Fruit fly (Drosophila melanogaster) whole organism, embryonic: ENCODE measurements around the gene stg.

Source experiments
- Atf3 ChIP-seq: fragments of 200-800 bp; sonication (Bioruptor generic); optimal IDR thresholded peaks from 3 replicates; lab custom pipeline; 2016; ENCODE audit warnings: missing biosample characterization, missing genetic modification characterization
- CG11085 ChIP-seq: fragments of 200-800 bp; sonication (Bioruptor generic); IDR thresholded peaks from 2 replicates; pipeline ENCODE4 v1.3.6; 2022; ENCODE audit warnings: missing biosample characterization, missing genetic modification characterization
- CG11456 ChIP-seq: fragments of 200-800 bp; sonication (Bioruptor generic); IDR thresholded peaks from 3 replicates; pipeline ENCODE4 v1.3.6; 2022; ENCODE audit warnings: missing biosample characterization, missing genetic modification characterization
- CG12155 ChIP-seq: fragments of 200-800 bp; sonication (Bioruptor generic); optimal IDR thresholded peaks from 3 replicates; lab custom pipeline; 2016; ENCODE audit warnings: missing biosample characterization, missing genetic modification characterization
- CG12391 ChIP-seq: fragments of 200-800 bp; sonication (Bioruptor generic); optimal IDR thresholded peaks from 3 replicates; lab custom pipeline; 2018; ENCODE audit warnings: missing biosample characterization, mild to moderate bottlenecking, missing genetic modification characterization, moderate library complexity
- CG14014 ChIP-seq: fragments of 200-800 bp; sonication (Bioruptor generic); IDR thresholded peaks from 2 replicates; pipeline ENCODE4 v1.3.6; 2022; ENCODE audit warnings: missing biosample characterization, missing genetic modification characterization
- CG15479 ChIP-seq: fragments of 200-800 bp; sonication (Bioruptor generic); optimal IDR thresholded peaks from 3 replicates; lab custom pipeline; 2019; ENCODE audit warnings: missing biosample characterization, mild to moderate bottlenecking, missing genetic modification characterization, moderate library complexity
- CG17829 ChIP-seq: fragments of 200-800 bp; optimal IDR thresholded peaks from 2 replicates; lab custom pipeline; 2019; ENCODE audit warnings: missing biosample characterization, mild to moderate bottlenecking, missing genetic modification characterization, moderate library complexity
- CG2120 ChIP-seq: fragments of 200-800 bp; sonication (Bioruptor generic); optimal IDR thresholded peaks from 3 replicates; lab custom pipeline; 2016; ENCODE audit warnings: missing biosample characterization, missing genetic modification characterization
- CG30020 ChIP-seq: fragments of 200-800 bp; optimal IDR thresholded peaks from 2 replicates; lab custom pipeline; 2019; ENCODE audit warnings: missing biosample characterization, mild to moderate bottlenecking, missing genetic modification characterization, moderate library complexity
- CG3847 ChIP-seq: fragments of 200-800 bp; sonication (Bioruptor generic); IDR thresholded peaks from 2 replicates; pipeline ENCODE4 v1.3.6; 2022; ENCODE audit warnings: missing biosample characterization, missing genetic modification characterization
- CG4730 ChIP-seq: fragments of 200-800 bp; sonication (Bioruptor generic); IDR thresholded peaks from 2 replicates; pipeline ENCODE4 v1.3.6; 2022; ENCODE audit warnings: missing biosample characterization, missing genetic modification characterization
- CG6765 ChIP-seq: fragments of 200-800 bp; sonication (Bioruptor generic); optimal IDR thresholded peaks from 3 replicates; lab custom pipeline; 2017; ENCODE audit warnings: missing biosample characterization, mild to moderate bottlenecking, missing genetic modification characterization
- CG7839 ChIP-seq: fragments of 200-800 bp; sonication (Bioruptor generic); optimal IDR thresholded peaks from 3 replicates; lab custom pipeline; 2018; ENCODE audit warnings: missing biosample characterization, mild to moderate bottlenecking, missing genetic modification characterization, moderate library complexity
- Hmr ChIP-seq: fragments of 200-800 bp; sonication (Bioruptor generic); optimal IDR thresholded peaks from 3 replicates; lab custom pipeline; 2017; ENCODE audit warnings: mild to moderate bottlenecking, missing biosample characterization, missing genetic modification reagents, missing genetic modification characterization
- Hmx ChIP-seq: fragments of 200-800 bp; sonication (Bioruptor generic); optimal IDR thresholded peaks from 2 replicates; lab custom pipeline; 2016; ENCODE audit warnings: missing biosample characterization, missing genetic modification characterization
- Hr78 ChIP-seq, 2 experiments: fragments of 200-800 bp in 1 of 2; fragments of >200 bp in 1 of 2; sonication (Bioruptor generic) in 1 of 2; optimal IDR thresholded peaks; 2 replicates each; lab custom pipeline; 2017 to 2019; ENCODE audit warnings: missing biosample characterization in 2 of 2, missing genetic modification characterization in 2 of 2, mild to moderate bottlenecking in 1 of 2, moderate library complexity in 1 of 2
- Kr ChIP-seq: fragments of 200-800 bp; sonication (Bioruptor generic); optimal IDR thresholded peaks from 2 replicates; lab custom pipeline; 2017; ENCODE audit warnings: missing biosample characterization, mild to moderate bottlenecking, missing genetic modification characterization
- Myb ChIP-seq: fragments of 200-800 bp; sonication (Bioruptor generic); optimal IDR thresholded peaks from 2 replicates; lab custom pipeline; 2016; ENCODE audit warnings: missing biosample characterization, missing genetic modification characterization
- Nf-YB ChIP-seq: fragments of 200-800 bp; sonication (Bioruptor generic); optimal IDR thresholded peaks from 3 replicates; lab custom pipeline; 2019; ENCODE audit warnings: missing biosample characterization, mild to moderate bottlenecking, missing genetic modification characterization, moderate library complexity
- Optix ChIP-seq: fragments of 200-800 bp; sonication (Bioruptor generic); IDR thresholded peaks from 3 replicates; pipeline ENCODE4 v1.3.6; 2022; ENCODE audit warnings: missing biosample characterization, missing genetic modification characterization
- al ChIP-seq: fragments of 200-800 bp; sonication (Bioruptor generic); IDR thresholded peaks from 2 replicates; pipeline ENCODE4 v1.3.6; 2022; ENCODE audit warnings: missing biosample characterization, missing genetic modification characterization
- aop ChIP-seq: fragments of 200-800 bp; sonication (Bioruptor generic); IDR thresholded peaks from 2 replicates; pipeline ENCODE4 v1.3.6; 2022; ENCODE audit warnings: missing biosample characterization, missing genetic modification characterization
- bbx ChIP-seq: fragments of 200-800 bp; sonication (Bioruptor generic); IDR thresholded peaks from 2 replicates; pipeline ENCODE4 v1.3.6; 2022; ENCODE audit warnings: missing biosample characterization, missing genetic modification characterization; ENCODE audit not compliant: partially characterized antibody
- cad ChIP-seq: fragments of >200 bp; optimal IDR thresholded peaks from 2 replicates; lab custom pipeline; 2017; ENCODE audit warnings: missing biosample characterization, missing genetic modification characterization
- chinmo ChIP-seq: fragments of 200-800 bp; sonication (Bioruptor generic); IDR thresholded peaks from 4 replicates; pipeline ENCODE4 v1.3.6; 2022; ENCODE audit warnings: missing biosample characterization, missing genetic modification characterization; ENCODE audit not compliant: partially characterized antibody
- chm ChIP-seq: fragments of 200-800 bp; sonication (Bioruptor generic); IDR thresholded peaks from 2 replicates; pipeline ENCODE4 v1.3.6; 2022; ENCODE audit warnings: missing biosample characterization, missing genetic modification characterization
- da ChIP-seq: fragments of 200-800 bp; sonication (Bioruptor generic); optimal IDR thresholded peaks from 2 replicates; lab custom pipeline; 2016; ENCODE audit warnings: missing biosample characterization, missing genetic modification characterization
- dm ChIP-seq: fragments of 200-800 bp; sonication (Bioruptor generic); optimal IDR thresholded peaks from 3 replicates; lab custom pipeline; 2016; ENCODE audit warnings: missing biosample characterization, missing genetic modification characterization
- dpn ChIP-seq, 2 experiments: fragments of 200-800 bp; sonication (Bioruptor generic); optimal IDR thresholded peaks; 3 replicates each; lab custom pipeline; 2016; ENCODE audit warnings: missing biosample characterization in 2 of 2, missing genetic modification characterization in 2 of 2
- eyg ChIP-seq: fragments of 200-800 bp; sonication (Bioruptor generic); optimal IDR thresholded peaks from 3 replicates; lab custom pipeline; 2016; ENCODE audit warnings: missing biosample characterization, missing genetic modification characterization
- fd64A ChIP-seq: fragments of 200-800 bp; sonication (Bioruptor generic); optimal IDR thresholded peaks from 3 replicates; lab custom pipeline; 2018; ENCODE audit warnings: missing biosample characterization, mild to moderate bottlenecking, missing genetic modification characterization
- ftz-f1 ChIP-seq: fragments of 200-800 bp; sonication (Bioruptor generic); optimal IDR thresholded peaks from 2 replicates; lab custom pipeline; 2016; ENCODE audit warnings: missing biosample characterization, missing genetic modification characterization
- fu2 ChIP-seq: fragments of 200-800 bp; sonication (Bioruptor generic); optimal IDR thresholded peaks from 2 replicates; lab custom pipeline; 2016; ENCODE audit warnings: missing biosample characterization, missing genetic modification characterization
- kay ChIP-seq: fragments of 200-800 bp; sonication (Bioruptor generic); optimal IDR thresholded peaks from 2 replicates; lab custom pipeline; 2016; ENCODE audit warnings: missing biosample characterization, missing genetic modification characterization
- knrl ChIP-seq: fragments of 200-800 bp; sonication (Bioruptor generic); IDR thresholded peaks from 3 replicates; pipeline ENCODE4 v1.3.6; 2022; ENCODE audit warnings: missing biosample characterization, missing genetic modification characterization; ENCODE audit not compliant: partially characterized antibody
- nerfin-1 ChIP-seq: fragments of 200-800 bp; sonication (Bioruptor generic); optimal IDR thresholded peaks from 3 replicates; lab custom pipeline; 2019; ENCODE audit warnings: missing biosample characterization, mild to moderate bottlenecking, missing genetic modification characterization, moderate library complexity
- nom ChIP-seq: fragments of 200-800 bp; sonication (Bioruptor generic); optimal IDR thresholded peaks from 2 replicates; lab custom pipeline; 2017; ENCODE audit warnings: missing biosample characterization, missing genetic modification characterization, mild to moderate bottlenecking, moderate library complexity, missing genetic modification reagents
- odd ChIP-seq: fragments of 200-800 bp; sonication (Bioruptor generic); optimal IDR thresholded peaks from 2 replicates; lab custom pipeline; 2017; ENCODE audit warnings: missing biosample characterization, mild to moderate bottlenecking, missing genetic modification characterization
- pita ChIP-seq: fragments of 200-800 bp; sonication (Bioruptor generic); optimal IDR thresholded peaks from 2 replicates; lab custom pipeline; 2017; ENCODE audit warnings: missing biosample characterization, mild to moderate bottlenecking, missing genetic modification characterization
- pros ChIP-seq: fragments of 200-800 bp; sonication (Bioruptor generic); optimal IDR thresholded peaks from 3 replicates; lab custom pipeline; 2019; ENCODE audit warnings: missing biosample characterization, mild to moderate bottlenecking, missing genetic modification characterization, moderate library complexity
- pum ChIP-seq: fragments of 200-800 bp; sonication (Bioruptor generic); optimal IDR thresholded peaks from 2 replicates; lab custom pipeline; 2016; ENCODE audit warnings: missing biosample characterization, missing genetic modification characterization
- pzg ChIP-seq: fragments of 200-800 bp; sonication (Bioruptor generic); optimal IDR thresholded peaks from 3 replicates; lab custom pipeline; 2018; ENCODE audit warnings: missing biosample characterization, mild to moderate bottlenecking, missing genetic modification characterization, moderate library complexity
- sima ChIP-seq: fragments of 200-800 bp; sonication (Bioruptor generic); optimal IDR thresholded peaks from 2 replicates; lab custom pipeline; 2016; ENCODE audit warnings: missing biosample characterization, missing genetic modification characterization
- sna ChIP-seq: fragments of 200-800 bp; sonication (Bioruptor generic); IDR thresholded peaks from 2 replicates; pipeline ENCODE4 v1.3.6; 2022; ENCODE audit warnings: missing biosample characterization, missing genetic modification characterization; ENCODE audit not compliant: partially characterized antibody
- sug ChIP-seq: fragments of 200-800 bp; optimal IDR thresholded peaks from 2 replicates; lab custom pipeline; 2019; ENCODE audit warnings: missing biosample characterization, mild to moderate bottlenecking, missing genetic modification characterization, moderate library complexity
- tio ChIP-seq: fragments of 200-800 bp; sonication (Bioruptor generic); optimal IDR thresholded peaks from 2 replicates; lab custom pipeline; 2017; ENCODE audit warnings: missing biosample characterization, missing genetic modification characterization, inconsistent platforms
- tll ChIP-seq, 2 experiments: fragments of 200-800 bp in 1 of 2; fragments of >200 bp in 1 of 2; sonication (Bioruptor generic) in 1 of 2; optimal IDR thresholded peaks; 2 replicates each; lab custom pipeline; 2017 to 2019; ENCODE audit warnings: missing biosample characterization in 2 of 2, missing genetic modification characterization in 2 of 2, mild to moderate bottlenecking in 1 of 2, moderate library complexity in 1 of 2
- zen ChIP-seq: fragments of 200-800 bp; sonication (Bioruptor generic); optimal IDR thresholded peaks from 3 replicates; lab custom pipeline; 2018; ENCODE audit warnings: missing biosample characterization, mild to moderate bottlenecking, missing genetic modification characterization, moderate library complexity

Gene stg

dm6 chr3R:29255166-29255962 lies at the start of gene stg (continued):
- no peak for TF ChIP-seq tio (GFP tag; lab: Kevin White, UChicago)
- TF ChIP-seq CG3847: no peak
- no peak for TF ChIP-seq dm (GFP tag; lab: Kevin White, UChicago)
- TF ChIP-seq CG11456 (GFP tag; lab: Robert Waterston, UW): no peak
- TF ChIP-seq kay (GFP tag; lab: Kevin White, UChicago): no peak
- TF ChIP-seq nom (GFP tag; lab: Kevin White, UChicago): peak; percentile 47
- TF ChIP-seq aop (GFP tag; lab: Robert Waterston, UW): 0 out of 2 replicates have a peak, but pooled peaks have one; percentile 15
- no peak for TF ChIP-seq Hmx
- no peak for TF ChIP-seq cad (GFP tag; lab: Kevin White, UChicago)
- no peak for TF ChIP-seq Optix (GFP tag; lab: Robert Waterston, UW)
- no peak for TF ChIP-seq Atf3 (GFP tag; lab: Kevin White, UChicago)
- no peak for TF ChIP-seq knrl
- no peak for TF ChIP-seq Hmr (GFP tag; lab: Kevin White, UChicago)
- no peak for TF ChIP-seq CG11085 (GFP tag; lab: Robert Waterston, UW)
- TF ChIP-seq odd (GFP tag; lab: Kevin White, UChicago): peak; percentile 33
- peak; percentile 2 for TF ChIP-seq CG12391
- TF ChIP-seq fu2: no peak
- peak; percentile 1 for TF ChIP-seq ftz-f1 (GFP tag; lab: Kevin White, UChicago)
- TF ChIP-seq CG7839 (tag; lab: Kevin White, UChicago): no peak
- TF ChIP-seq CG17829 (tag; lab: Kevin White, UChicago): peak; percentile 65
- TF ChIP-seq nerfin-1 (tag; lab: Kevin White, UChicago): peak; percentile 11
- no peak for TF ChIP-seq pum
- TF ChIP-seq eyg (GFP tag; lab: Kevin White, UChicago): no peak
- no peak for TF ChIP-seq Nf-YB (GFP tag; lab: Kevin White, UChicago)
- TF ChIP-seq Hr78 (GFP tag; optimal IDR thresholded peaks at IDR 0.05; lab: Kevin White, UChicago): no peak
- no peak for TF ChIP-seq sug (tag; lab: Kevin White, UChicago)
- no peak for TF ChIP-seq fd64A (GFP tag; lab: Kevin White, UChicago)
- TF ChIP-seq CG4730 (GFP tag; lab: Robert Waterston, UW): no peak
- no peak for TF ChIP-seq da
- TF ChIP-seq CG2120 (GFP tag; lab: Kevin White, UChicago): no peak
- TF ChIP-seq Myb (GFP tag; lab: Kevin White, UChicago): no peak
- TF ChIP-seq CG14014 (GFP tag; lab: Robert Waterston, UW): no peak
- TF ChIP-seq CG30020 (tag; lab: Kevin White, UChicago): no peak
- TF ChIP-seq dpn (GFP tag; optimal IDR thresholded peaks at IDR 0.05; lab: Kevin White, UChicago): peak in 1 of 2 experiments; percentile 42
- no peak for TF ChIP-seq pzg (GFP tag; lab: Kevin White, UChicago)

- TF ChIP-seq Kr (GFP tag; lab: Kevin White, UChicago) (peak; percentile 9), Myb (GFP tag; lab: Kevin White, UChicago) (no peak), CG12391 (no peak), pita (no peak), chinmo (GFP tag; lab: Robert Waterston, UW) (no peak), chm (GFP tag; lab: Robert Waterston, UW) (no peak), al (no peak), CG6765 (GFP tag; lab: Kevin White, UChicago) (no peak), tll (GFP tag; optimal IDR thresholded peaks at IDR 0.05; lab: Kevin White, UChicago) (peak in 1 of 2 experiments; percentile 42), bbx (GFP tag; lab: Robert Waterston, UW) (no peak), CG15479 (GFP tag; lab: Kevin White, UChicago) (peak; percentile 17), sna (no peak), pros (peak; percentile 35), CG17829 (tag; lab: Kevin White, UChicago) (peak; percentile 10), odd (GFP tag; lab: Kevin White, UChicago) (no peak), sima (GFP tag; lab: Kevin White, UChicago) (no peak), zen (tag; lab: Kevin White, UChicago) (peak; percentile 15), CG12155 (GFP tag; lab: Kevin White, UChicago) (no peak)
Observed at dm6 chr3R:29304094-29304493, 48.5 kb upstream of the stg start.
